Worm (Caenorhabditis elegans): ENCODE data around the gene sre-10.

sre-10 gene

ce11 chrV:7085518-7086104 is 46.7 kb upstream of the sre-10 start, which contains the start of gene VC5.2:
TSS of gene VC5.2 (plus strand) at chrV:7085956.
- no peak for TF ChIP-seq lin-26 (GFP tag; IDR thresholded peaks at IDR 0.05)
- TF ChIP-seq sdz-38 (tag; optimal IDR thresholded peaks at IDR 0.05): no peak
- TF ChIP-seq madf-8 (GFP tag; conservative IDR thresholded peaks at IDR 0.05): no peak
- no peak for TF ChIP-seq Y56A3A.18 (GFP tag; IDR thresholded peaks at IDR 0.05)
- no peak for TF ChIP-seq F39B2.1 (GFP tag; IDR thresholded peaks at IDR 0.05)
- no peak for TF ChIP-seq aptf-3 (GFP tag; IDR thresholded peaks at IDR 0.05)
- TF ChIP-seq egl-44 (GFP tag; IDR thresholded peaks at IDR 0.05): no peak

ce11 chrV:7087340-7087739 is 45.0 kb upstream of the sre-10 start:
- TF ChIP-seq egl-18 (GFP tag; IDR thresholded peaks at IDR 0.05) (no peak), ZK185.1 (tag; optimal IDR thresholded peaks at IDR 0.05; ENCODE audit: poor library complexity, severe bottlenecking) (no peak), hsf-1 (GFP tag; IDR thresholded peaks at IDR 0.05) (no peak), dpff-1 (tag; optimal IDR thresholded peaks at IDR 0.05) (no peak), ets-4 (GFP tag; optimal IDR thresholded peaks at IDR 0.05) (no peak)

ce11 chrV:7089217-7089616 is 43.1 kb upstream of the sre-10 start:
- TF ChIP-seq B0336.3 (GFP tag; IDR thresholded peaks at IDR 0.05) (no peak), lin-40 (tag; optimal IDR thresholded peaks at IDR 0.05) (peak; percentile 28), cebp-1 (GFP tag; IDR thresholded peaks at IDR 0.05) (no peak), cebp-1 (tag; optimal IDR thresholded peaks at IDR 0.05) (peak; percentile 16), somi-1 (GFP tag; optimal IDR thresholded peaks at IDR 0.05) (peak; percentile 70)

- 0 out of 2 replicates have a peak, but pooled peaks have one; percentile 30 for TF ChIP-seq egl-18 (GFP tag; IDR thresholded peaks at IDR 0.05)
- no peak for TF ChIP-seq nhr-80 (tag; optimal IDR thresholded peaks at IDR 0.05)
- TF ChIP-seq Y53G8AR.9 (GFP tag; conservative IDR thresholded peaks at IDR 0.05): 0 out of 2 replicates have a peak, but pooled peaks have one; percentile 31
- TF ChIP-seq tbx-9 (tag; optimal IDR thresholded peaks at IDR 0.05; ENCODE audit: borderline replicate concordance): no peak
- TF ChIP-seq madf-8 (GFP tag; conservative IDR thresholded peaks at IDR 0.05): no peak
- TF ChIP-seq ztf-3 (GFP tag; optimal IDR thresholded peaks at IDR 0.05): no peak
- no peak for TF ChIP-seq Y95B8A.8 (GFP tag; IDR thresholded peaks at IDR 0.05)
- TF ChIP-seq ztf-26 (tag; optimal IDR thresholded peaks at IDR 0.05): no peak
- no peak for TF ChIP-seq K11D2.4 (GFP tag; IDR thresholded peaks at IDR 0.05)
- TF ChIP-seq ama-1 (optimal IDR thresholded peaks at IDR 0.05): peak; percentile 43
- no peak for TF ChIP-seq ama-1 (GFP tag; optimal IDR thresholded peaks at IDR 0.05)
- no peak for TF ChIP-seq nhr-179 (tag; optimal IDR thresholded peaks at IDR 0.05)
Measured at ce11 chrV:7091287-7091686, 41.1 kb upstream of the sre-10 start, which contains the start of gene nhr-286. TSS of gene nhr-286 (minus strand) at chrV:7091610.

- TF ChIP-seq nhr-120 (GFP tag; IDR thresholded peaks at IDR 0.05): no peak
- no peak for TF ChIP-seq unc-130 (GFP tag; optimal IDR thresholded peaks at IDR 0.05)
- 0 out of 2 replicates have a peak, but pooled peaks have one; percentile 38 for TF ChIP-seq B0336.3 (GFP tag; IDR thresholded peaks at IDR 0.05)
- peak; percentile 48 for TF ChIP-seq F22D6.2 (tag; optimal IDR thresholded peaks at IDR 0.05)
- TF ChIP-seq lin-54 (GFP tag; optimal IDR thresholded peaks at IDR 0.05): no peak
- TF ChIP-seq snpc-4 (GFP tag; optimal IDR thresholded peaks at IDR 0.05): no peak
- peak in 1 of 4 experiments; percentile 35 for TF ChIP-seq snpc-4 (tag; optimal IDR thresholded peaks at IDR 0.05)
- TF ChIP-seq unc-62 (GFP tag; optimal IDR thresholded peaks at IDR 0.05): no peak
- peak; percentile 16 for TF ChIP-seq ama-1 (optimal IDR thresholded peaks at IDR 0.05)
- TF ChIP-seq ama-1 (GFP tag; optimal IDR thresholded peaks at IDR 0.05): no peak
- TF ChIP-seq hmg-1.2 (GFP tag; IDR thresholded peaks at IDR 0.05): no peak; the same call in 1 of the 2 replicates
- peak; percentile 45 for TF ChIP-seq atf-7 (tag; optimal IDR thresholded peaks at IDR 0.05)
- TF ChIP-seq nhr-80 (tag; optimal IDR thresholded peaks at IDR 0.05): peak; percentile 92
- 0 out of 2 replicates have a peak, but pooled peaks have one; percentile 26 for TF ChIP-seq cebp-1 (GFP tag; IDR thresholded peaks at IDR 0.05)
- peak; percentile 71 for TF ChIP-seq cebp-1 (tag; optimal IDR thresholded peaks at IDR 0.05)
- TF ChIP-seq rpc-1 (optimal IDR thresholded peaks at IDR 0.05): no peak
- no peak for TF ChIP-seq rpc-1 (tag; optimal IDR thresholded peaks at IDR 0.05)
- TF ChIP-seq somi-1 (GFP tag; optimal IDR thresholded peaks at IDR 0.05): peak; percentile 37
- TF ChIP-seq K12H6.12 (tag; optimal IDR thresholded peaks at IDR 0.05): peak; percentile 3
- TF ChIP-seq ztf-26 (tag; optimal IDR thresholded peaks at IDR 0.05): peak; percentile 53
- no peak for TF ChIP-seq ets-4 (GFP tag; optimal IDR thresholded peaks at IDR 0.05)
- no peak for TF ChIP-seq F57A8.1 (GFP tag; optimal IDR thresholded peaks at IDR 0.05)
- no peak for TF ChIP-seq cebp-2 (GFP tag; IDR thresholded peaks at IDR 0.05)
Measured at ce11 chrV:7093720-7094401, 38.5 kb upstream of the sre-10 start, which contains the start of gene nhr-135. TSS of gene nhr-135 (minus strand) at chrV:7093770.

Data from whole organism, young adult.